Worm (Caenorhabditis elegans): Measurements from ENCODE around the gene T25D10.1.
A peak's percentile ranks its signal among the peaks of the same experiment; 100 is the strongest.

The T25D10.1 gene

DNA sequence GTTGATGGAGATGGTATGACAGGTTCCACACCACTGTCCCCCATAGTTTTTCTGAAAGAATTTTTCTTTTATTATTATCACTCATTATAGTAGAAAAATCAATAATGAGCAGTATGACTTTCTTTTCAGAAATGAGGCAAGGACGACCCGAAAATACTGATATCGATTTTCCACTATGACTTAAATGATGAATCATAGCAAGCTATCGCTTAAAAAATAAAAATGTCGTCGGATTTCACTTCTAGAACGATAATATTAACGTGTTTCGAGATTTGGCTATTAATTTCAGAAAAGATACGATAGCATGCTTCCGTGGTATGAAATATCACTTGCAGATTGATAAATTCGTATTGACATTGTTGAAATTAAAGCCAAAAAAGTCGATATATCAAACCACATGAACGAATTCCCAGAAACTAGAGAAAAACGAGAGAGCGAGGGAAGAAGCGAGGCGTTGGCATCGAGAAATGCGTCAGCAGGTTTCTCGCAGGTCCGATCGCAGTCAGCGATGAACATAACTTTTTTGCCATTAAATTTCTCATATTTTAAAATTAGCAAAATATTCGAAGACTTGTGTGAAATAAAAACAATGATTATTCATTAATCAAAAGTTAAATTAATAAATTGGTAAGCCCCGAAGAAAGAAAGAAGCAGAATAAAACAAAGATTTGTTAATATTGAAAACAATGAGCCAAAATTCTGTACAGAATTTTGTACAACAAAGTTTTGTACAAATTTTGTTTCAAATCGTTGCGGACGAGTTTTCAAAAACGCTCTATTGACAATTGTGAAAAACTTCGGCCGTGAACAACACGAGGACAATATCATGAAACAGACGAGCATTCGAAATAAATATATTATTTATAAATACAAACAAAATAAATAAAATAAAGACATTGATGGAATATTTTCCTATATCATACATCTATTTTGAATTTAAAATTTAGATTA is 47.5 kb upstream of the T25D10.1 start, which contains the start of gene C32D5.11 (continued):
- peak; percentile 79 for TF ChIP-seq xbp-1 (tag; optimal IDR thresholded peaks at IDR 0.05)
- no peak for TF ChIP-seq hlh-4 (tag; optimal IDR thresholded peaks at IDR 0.05)
- peak; percentile 78 for TF ChIP-seq unc-86 (tag; optimal IDR thresholded peaks at IDR 0.05)
- TF ChIP-seq mdl-1 (tag; optimal IDR thresholded peaks at IDR 0.05), result peak in 1 of 2 experiments; percentile 61
- no peak for TF ChIP-seq aha-1 (tag; optimal IDR thresholded peaks at IDR 0.05)
- no peak for TF ChIP-seq nhr-76 (tag; optimal IDR thresholded peaks at IDR 0.05)
- TF ChIP-seq egl-13 (tag; optimal IDR thresholded peaks at IDR 0.05), result peak; percentile 21
- peak; percentile 49 for TF ChIP-seq unc-130 (tag; optimal IDR thresholded peaks at IDR 0.05)
- peak; percentile 1 for TF ChIP-seq pag-3 (tag; optimal IDR thresholded peaks at IDR 0.05; ENCODE audit: borderline replicate concordance, insufficient read depth)
- peak; percentile 49 for TF ChIP-seq lir-3 (tag; optimal IDR thresholded peaks at IDR 0.05; ENCODE audit: poor library complexity)
- TF ChIP-seq nhr-71 (tag; optimal IDR thresholded peaks at IDR 0.05), result peak; percentile 89
- no peak for TF ChIP-seq fkh-4 (tag; optimal IDR thresholded peaks at IDR 0.05; ENCODE audit: borderline replicate concordance)
- no peak for TF ChIP-seq C34B4.2 (tag; optimal IDR thresholded peaks at IDR 0.05)
- peak; percentile 91 for TF ChIP-seq fkh-8 (tag; optimal IDR thresholded peaks at IDR 0.05)
- TF ChIP-seq skn-1 (tag; optimal IDR thresholded peaks at IDR 0.05), result peak; percentile 54
- no peak for TF ChIP-seq mef-2 (tag; optimal IDR thresholded peaks at IDR 0.05)
- TF ChIP-seq nhr-237 (tag; optimal IDR thresholded peaks at IDR 0.05), result no peak

DNA sequence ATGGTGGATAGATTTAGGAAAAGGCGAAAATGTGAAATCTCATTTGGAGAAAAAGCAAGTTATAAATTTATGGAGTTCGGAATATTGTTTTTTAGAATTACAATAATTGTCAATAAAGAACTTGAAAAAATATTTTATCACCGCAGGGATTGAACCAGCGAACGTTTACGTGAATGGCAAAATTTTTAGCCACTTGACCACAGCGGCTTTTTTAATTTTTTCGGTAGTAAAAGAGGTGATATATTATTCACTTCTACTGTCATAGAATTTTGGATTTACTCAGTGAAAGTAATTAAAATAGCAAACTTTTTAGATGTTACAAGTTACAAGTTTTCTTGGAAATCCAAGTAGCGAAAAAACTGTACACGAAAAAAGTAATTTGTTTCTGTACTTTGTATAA is 45.0 kb upstream of the T25D10.1 start:
- TF ChIP-seq C04F5.9 (tag; optimal IDR thresholded peaks at IDR 0.05) (no peak), nhr-11 (tag; optimal IDR thresholded peaks at IDR 0.05) (no peak)

DNA sequence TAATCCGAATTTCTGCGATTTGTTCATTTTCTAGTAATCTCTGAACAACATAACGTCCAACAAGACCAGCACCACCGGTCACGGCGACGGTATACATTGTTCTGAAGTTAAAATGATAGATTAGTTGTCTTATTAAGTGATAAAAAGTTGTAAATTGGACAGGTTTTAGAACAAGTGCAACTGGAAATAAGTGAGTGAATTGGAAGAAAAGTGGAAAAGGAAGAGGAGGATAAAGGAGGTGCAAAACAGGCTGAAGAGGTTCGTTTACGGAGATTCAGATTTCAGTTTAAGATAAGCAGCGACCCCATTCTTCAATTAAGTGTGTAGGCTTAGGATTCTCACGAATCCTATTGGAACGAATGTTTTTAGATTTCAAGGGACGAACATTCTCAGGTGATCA is 44.3 kb upstream of the T25D10.1 start, which contains the start of gene C32D5.12:
Gene C32D5.12 (minus strand): TSS at position 101 of the 400 bp plus-strand sequence.
- TF ChIP-seq ceh-63 (GFP tag; optimal IDR thresholded peaks at IDR 0.05), result no peak
- peak; percentile 28 for TF ChIP-seq blmp-1 (tag; optimal IDR thresholded peaks at IDR 0.05)

DNA sequence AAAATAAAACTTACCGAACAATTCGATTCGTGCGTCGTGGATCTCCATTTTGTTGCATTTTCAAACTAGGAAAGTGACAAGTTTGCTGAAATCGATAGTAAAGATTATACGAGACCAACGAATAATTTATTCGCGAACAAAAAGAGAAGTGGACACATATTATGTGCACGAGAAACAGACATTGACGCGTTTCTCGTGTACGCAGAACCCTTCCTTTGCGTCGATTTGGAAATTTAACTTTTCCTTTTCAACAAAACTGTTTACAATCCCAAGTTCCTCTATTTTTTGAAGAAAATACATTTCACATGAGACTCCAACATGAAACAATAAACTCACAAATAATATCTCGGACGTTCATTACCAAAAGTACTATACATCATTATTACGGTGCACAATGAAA is 42.4 kb upstream of the T25D10.1 start, which contains the start of gene K10B2.4:
Gene K10B2.4 (minus strand): TSS at position 138 of the 400 bp plus-strand sequence.
- TF ChIP-seq nhr-12 (tag; optimal IDR thresholded peaks at IDR 0.05) (no peak), elt-2 (tag; optimal IDR thresholded peaks at IDR 0.05) (no peak), dpl-1 (GFP tag; optimal IDR thresholded peaks at IDR 0.05) (peak; percentile 56 to 77 (median 75)), fkh-10 (GFP tag; optimal IDR thresholded peaks at IDR 0.05) (no peak), swsn-7 (tag; optimal IDR thresholded peaks at IDR 0.05) (peak; percentile 72), nhr-85 (tag) (peak; percentile 2), unc-130 (tag; optimal IDR thresholded peaks at IDR 0.05) (peak; percentile 75), ztf-4 (tag; optimal IDR thresholded peaks at IDR 0.05) (peak; percentile 8), dsc-1 (tag; optimal IDR thresholded peaks at IDR 0.05) (peak; percentile 53), unc-98 (GFP tag; IDR thresholded peaks at IDR 0.05) (no peak), nhr-47 (tag; optimal IDR thresholded peaks at IDR 0.05) (peak; percentile 74), hpl-2 (GFP tag; optimal IDR thresholded peaks at IDR 0.05) (peak; percentile 9), fos-1 (tag; optimal IDR thresholded peaks at IDR 0.05) (peak; percentile 36), sptf-1 (tag; optimal IDR thresholded peaks at IDR 0.05) (no peak), nhr-28 (tag; optimal IDR thresholded peaks at IDR 0.05) (no peak), nhr-71 (tag; optimal IDR thresholded peaks at IDR 0.05) (peak; percentile 77), nhr-90 (tag; optimal IDR thresholded peaks at IDR 0.05; ENCODE audit: poor library complexity) (peak; percentile 54), hlh-4 (tag; optimal IDR thresholded peaks at IDR 0.05) (no peak), mdl-1 (tag; optimal IDR thresholded peaks at IDR 0.05) (no peak), unc-30 (tag; optimal IDR thresholded peaks at IDR 0.05) (no peak), snpc-4 (tag; optimal IDR thresholded peaks at IDR 0.05) (peak; percentile 53), sox-4 (tag; optimal IDR thresholded peaks at IDR 0.05) (no peak), xbp-1 (tag; optimal IDR thresholded peaks at IDR 0.05) (peak; percentile 66), egl-13 (tag; optimal IDR thresholded peaks at IDR 0.05) (no peak), lsy-2 (tag; optimal IDR thresholded peaks at IDR 0.05) (peak; percentile 72 to 85), F16B12.6 (tag; optimal IDR thresholded peaks at IDR 0.05) (peak; percentile 14), zip-4 (GFP tag; optimal IDR thresholded peaks at IDR 0.05) (no peak), pax-3 (tag; optimal IDR thresholded peaks at IDR 0.05) (no peak), ceh-63 (GFP tag; optimal IDR thresholded peaks at IDR 0.05) (no peak), pqm-1 (tag; optimal IDR thresholded peaks at IDR 0.05) (no peak), unc-86 (tag; optimal IDR thresholded peaks at IDR 0.05) (peak; percentile 31), efl-3 (GFP tag; optimal IDR thresholded peaks at IDR 0.05) (no peak)

Data from whole organism, L1 larva.